Fruit fly (Drosophila melanogaster) whole organism, embryonic: ENCODE data around the gene Pp2C1.

ENCODE experiments used
- Ada2b ChIP-seq: fragments of 200-800 bp; sonication (Bioruptor generic); IDR thresholded peaks from 2 replicates; pipeline ENCODE4 v1.3.6; 2022; ENCODE audit warnings: missing biosample characterization, missing genetic modification characterization
- Antp ChIP-seq: fragments of 200-800 bp; sonication (Bioruptor generic); optimal IDR thresholded peaks from 3 replicates; lab custom pipeline; 2016; ENCODE audit warnings: missing biosample characterization, missing genetic modification characterization
- BEAF-32 ChIP-seq: fragments of 200-800 bp; sonication (Bioruptor generic); optimal IDR thresholded peaks from 3 replicates; lab custom pipeline; 2017; ENCODE audit warnings: missing biosample characterization, missing genetic modification characterization, mild to moderate bottlenecking, moderate library complexity, missing genetic modification reagents
- CG10267 ChIP-seq: fragments of 200-800 bp; sonication (Bioruptor generic); optimal IDR thresholded peaks from 2 replicates; lab custom pipeline; 2018; ENCODE audit warnings: missing biosample characterization, mild to moderate bottlenecking, missing genetic modification characterization, moderate library complexity
- CG15514 ChIP-seq: fragments of 200-800 bp; sonication (Bioruptor generic); optimal IDR thresholded peaks from 3 replicates; lab custom pipeline; 2017; ENCODE audit warnings: missing biosample characterization, missing genetic modification characterization, mild to moderate bottlenecking, moderate library complexity, missing genetic modification reagents
- CG16813 ChIP-seq: fragments of 200-800 bp; sonication (Bioruptor generic); IDR thresholded peaks from 3 replicates; pipeline ENCODE4 v1.3.6; 2022; ENCODE audit warnings: missing biosample characterization, missing genetic modification characterization; ENCODE audit not compliant: partially characterized antibody
- CG2129 ChIP-seq: fragments of 200-800 bp; sonication (Bioruptor generic); IDR thresholded peaks from 2 replicates; pipeline ENCODE4 v1.3.6; 2022; ENCODE audit warnings: missing biosample characterization, missing genetic modification characterization; ENCODE audit not compliant: partially characterized antibody
- CG34224 ChIP-seq: fragments of 200-800 bp; sonication (Bioruptor generic); IDR thresholded peaks from 3 replicates; pipeline ENCODE4 v1.3.6; 2022; ENCODE audit warnings: missing biosample characterization, missing genetic modification characterization; ENCODE audit not compliant: partially characterized antibody
- CG6791 ChIP-seq: fragments of 200-800 bp; sonication (Bioruptor generic); IDR thresholded peaks from 3 replicates; pipeline ENCODE4 v1.3.6; 2022; ENCODE audit warnings: missing biosample characterization, missing genetic modification characterization; ENCODE audit not compliant: partially characterized antibody
- CG7271 ChIP-seq: fragments of 200-800 bp; sonication (Bioruptor generic); optimal IDR thresholded peaks from 2 replicates; lab custom pipeline; 2018; ENCODE audit warnings: missing biosample characterization, mild to moderate bottlenecking, missing genetic modification characterization, moderate library complexity
- D19A ChIP-seq: fragments of 200-800 bp; optimal IDR thresholded peaks from 3 replicates; lab custom pipeline; 2019; ENCODE audit warnings: missing biosample characterization, mild to moderate bottlenecking, missing genetic modification characterization, moderate library complexity
- D19B ChIP-seq: fragments of 200-800 bp; sonication (Bioruptor generic); optimal IDR thresholded peaks from 2 replicates; lab custom pipeline; 2017; ENCODE audit warnings: missing biosample characterization, mild to moderate bottlenecking, missing genetic modification characterization
- Dll ChIP-seq: fragments of 200-800 bp; sonication (Bioruptor generic); IDR thresholded peaks from 4 replicates; pipeline ENCODE4 v1.3.6; 2022; ENCODE audit warnings: missing biosample characterization, missing genetic modification characterization; ENCODE audit not compliant: partially characterized antibody
- Doc3 ChIP-seq: fragments of 200-800 bp; sonication (Bioruptor generic); IDR thresholded peaks from 3 replicates; pipeline ENCODE4 v1.3.6; 2022; ENCODE audit warnings: missing biosample characterization, missing genetic modification characterization; ENCODE audit not compliant: partially characterized antibody
- Elba2 ChIP-seq: fragments of 200-800 bp; sonication (Bioruptor generic); optimal IDR thresholded peaks from 3 replicates; lab custom pipeline; 2016; ENCODE audit warnings: missing biosample characterization, missing genetic modification characterization
- MESR4 ChIP-seq: fragments of 200-800 bp; sonication (Bioruptor generic); optimal IDR thresholded peaks from 2 replicates; lab custom pipeline; 2018; ENCODE audit warnings: missing biosample characterization, mild to moderate bottlenecking, missing genetic modification characterization, moderate library complexity
- Mes4 ChIP-seq: fragments of 200-800 bp; sonication (Bioruptor generic); optimal IDR thresholded peaks from 2 replicates; lab custom pipeline; 2016; ENCODE audit warnings: missing biosample characterization, missing genetic modification characterization
- Scr ChIP-seq: fragments of 200-800 bp; sonication (Bioruptor generic); IDR thresholded peaks from 2 replicates; pipeline ENCODE4 v1.3.6; 2022; ENCODE audit warnings: missing biosample characterization, missing genetic modification characterization; ENCODE audit not compliant: partially characterized antibody
- Six4 ChIP-seq: fragments of 200-800 bp; sonication (Bioruptor generic); optimal IDR thresholded peaks from 2 replicates; lab custom pipeline; 2016; ENCODE audit warnings: missing biosample characterization, missing genetic modification characterization
- Sox102F ChIP-seq: fragments of 200-800 bp; sonication (Bioruptor generic); optimal IDR thresholded peaks from 2 replicates; lab custom pipeline; 2018; ENCODE audit warnings: missing biosample characterization, mild to moderate bottlenecking, missing genetic modification characterization, moderate library complexity
- YL-1 ChIP-seq: fragments of 200-800 bp; sonication (Bioruptor generic); optimal IDR thresholded peaks from 3 replicates; lab custom pipeline; 2017; ENCODE audit warnings: missing biosample characterization, mild to moderate bottlenecking, missing genetic modification characterization
- ato ChIP-seq: fragments of 200-800 bp; sonication (Bioruptor generic); IDR thresholded peaks from 2 replicates; pipeline ENCODE4 v1.3.6; 2022; ENCODE audit warnings: missing biosample characterization, missing genetic modification characterization; ENCODE audit not compliant: partially characterized antibody
- bbx ChIP-seq: fragments of 200-800 bp; sonication (Bioruptor generic); IDR thresholded peaks from 2 replicates; pipeline ENCODE4 v1.3.6; 2022; ENCODE audit warnings: missing biosample characterization, missing genetic modification characterization; ENCODE audit not compliant: partially characterized antibody
- chinmo ChIP-seq: fragments of 200-800 bp; sonication (Bioruptor generic); IDR thresholded peaks from 4 replicates; pipeline ENCODE4 v1.3.6; 2022; ENCODE audit warnings: missing biosample characterization, missing genetic modification characterization; ENCODE audit not compliant: partially characterized antibody
- dati ChIP-seq: fragments of 200-800 bp; sonication (Bioruptor generic); IDR thresholded peaks from 2 replicates; pipeline ENCODE4 v1.3.6; 2022; ENCODE audit warnings: missing biosample characterization, missing genetic modification characterization
- dmrt11E ChIP-seq: fragments of 200-800 bp; sonication (Bioruptor generic); optimal IDR thresholded peaks from 3 replicates; lab custom pipeline; 2018; ENCODE audit warnings: missing biosample characterization, mild to moderate bottlenecking, missing genetic modification characterization, moderate library complexity
- esg ChIP-seq: fragments of 200-800 bp; sonication (Bioruptor generic); conservative IDR thresholded peaks from 2 replicates; pipeline ENCODE4 v1.3.6; 2022; ENCODE audit warnings: missing biosample characterization, missing genetic modification characterization
- hb ChIP-seq: fragments of 200-800 bp; sonication (Bioruptor generic); IDR thresholded peaks from 3 replicates; pipeline ENCODE4 v1.3.6; 2022; ENCODE audit warnings: missing biosample characterization, missing genetic modification characterization; ENCODE audit not compliant: partially characterized antibody
- hbn ChIP-seq: fragments of 200-800 bp; sonication (Bioruptor generic); IDR thresholded peaks from 2 replicates; pipeline ENCODE4 v1.3.6; 2022; ENCODE audit warnings: missing biosample characterization, missing genetic modification characterization; ENCODE audit not compliant: partially characterized antibody
- inv ChIP-seq: fragments of 200-800 bp; sonication (Bioruptor generic); IDR thresholded peaks from 2 replicates; pipeline ENCODE4 v1.3.6; 2022; ENCODE audit warnings: missing biosample characterization, missing genetic modification characterization; ENCODE audit not compliant: partially characterized antibody
- knrl ChIP-seq: fragments of 200-800 bp; sonication (Bioruptor generic); IDR thresholded peaks from 3 replicates; pipeline ENCODE4 v1.3.6; 2022; ENCODE audit warnings: missing biosample characterization, missing genetic modification characterization; ENCODE audit not compliant: partially characterized antibody
- lab ChIP-seq: fragments of 200-800 bp; sonication (Bioruptor generic); optimal IDR thresholded peaks from 3 replicates; lab custom pipeline; 2017; ENCODE audit warnings: missing biosample characterization, missing genetic modification characterization, mild to moderate bottlenecking, moderate library complexity, missing genetic modification reagents
- lilli ChIP-seq: fragments of 200-800 bp; sonication (Bioruptor generic); optimal IDR thresholded peaks from 3 replicates; lab custom pipeline; 2016; ENCODE audit warnings: missing biosample characterization, missing genetic modification characterization
- mld ChIP-seq: fragments of 200-800 bp; sonication (Bioruptor generic); IDR thresholded peaks from 3 replicates; pipeline ENCODE4 v1.3.6; 2022; ENCODE audit warnings: missing biosample characterization, missing genetic modification characterization; ENCODE audit not compliant: partially characterized antibody
- nerfin-2 ChIP-seq: fragments of 200-800 bp; sonication (Bioruptor generic); IDR thresholded peaks from 2 replicates; pipeline ENCODE4 v1.3.6; 2022; ENCODE audit warnings: missing biosample characterization, missing genetic modification characterization; ENCODE audit not compliant: partially characterized antibody
- peb ChIP-seq: fragments of 200-800 bp; sonication (Bioruptor generic); IDR thresholded peaks from 2 replicates; pipeline ENCODE4 v1.3.6; 2022; ENCODE audit warnings: missing biosample characterization, missing genetic modification characterization
- pzg ChIP-seq: fragments of 200-800 bp; sonication (Bioruptor generic); optimal IDR thresholded peaks from 3 replicates; lab custom pipeline; 2018; ENCODE audit warnings: missing biosample characterization, mild to moderate bottlenecking, missing genetic modification characterization, moderate library complexity
- slou ChIP-seq: fragments of 200-800 bp; sonication (Bioruptor generic); optimal IDR thresholded peaks from 3 replicates; lab custom pipeline; 2016; ENCODE audit warnings: missing biosample characterization, missing genetic modification characterization
- sob ChIP-seq: fragments of 200-800 bp; sonication (Bioruptor generic); IDR thresholded peaks from 2 replicates; pipeline ENCODE4 v1.3.6; 2022; ENCODE audit warnings: missing biosample characterization, missing genetic modification characterization
- stwl ChIP-seq: fragments of 200-800 bp; sonication (Bioruptor generic); optimal IDR thresholded peaks from 3 replicates; lab custom pipeline; 2018; ENCODE audit warnings: missing biosample characterization, mild to moderate bottlenecking, missing genetic modification characterization, moderate library complexity
- tna ChIP-seq: fragments of 200-800 bp; sonication (Bioruptor generic); IDR thresholded peaks from 2 replicates; pipeline ENCODE4 v1.3.6; 2022; ENCODE audit warnings: missing biosample characterization, missing genetic modification characterization; ENCODE audit not compliant: partially characterized antibody
- trem ChIP-seq: fragments of 200-800 bp; optimal IDR thresholded peaks from 3 replicates; lab custom pipeline; 2019; ENCODE audit warnings: missing biosample characterization, mild to moderate bottlenecking, missing genetic modification characterization, moderate library complexity
- usp ChIP-seq: fragments of >200 bp; optimal IDR thresholded peaks from 2 replicates; lab custom pipeline; 2017; ENCODE audit warnings: missing biosample characterization, missing genetic modification characterization
- vnd ChIP-seq: fragments of 200-800 bp; sonication (Bioruptor generic); IDR thresholded peaks from 3 replicates; pipeline ENCODE4 v1.3.6; 2022; ENCODE audit warnings: missing biosample characterization, missing genetic modification characterization; ENCODE audit not compliant: partially characterized antibody
- zen ChIP-seq: fragments of 200-800 bp; sonication (Bioruptor generic); optimal IDR thresholded peaks from 3 replicates; lab custom pipeline; 2018; ENCODE audit warnings: missing biosample characterization, mild to moderate bottlenecking, missing genetic modification characterization, moderate library complexity
- zen2 ChIP-seq: fragments of 200-800 bp; sonication (Bioruptor generic); IDR thresholded peaks from 3 replicates; pipeline ENCODE4 v1.3.6; 2022; ENCODE audit warnings: missing biosample characterization, missing genetic modification characterization; ENCODE audit not compliant: partially characterized antibody

Gene Pp2C1

DNA sequence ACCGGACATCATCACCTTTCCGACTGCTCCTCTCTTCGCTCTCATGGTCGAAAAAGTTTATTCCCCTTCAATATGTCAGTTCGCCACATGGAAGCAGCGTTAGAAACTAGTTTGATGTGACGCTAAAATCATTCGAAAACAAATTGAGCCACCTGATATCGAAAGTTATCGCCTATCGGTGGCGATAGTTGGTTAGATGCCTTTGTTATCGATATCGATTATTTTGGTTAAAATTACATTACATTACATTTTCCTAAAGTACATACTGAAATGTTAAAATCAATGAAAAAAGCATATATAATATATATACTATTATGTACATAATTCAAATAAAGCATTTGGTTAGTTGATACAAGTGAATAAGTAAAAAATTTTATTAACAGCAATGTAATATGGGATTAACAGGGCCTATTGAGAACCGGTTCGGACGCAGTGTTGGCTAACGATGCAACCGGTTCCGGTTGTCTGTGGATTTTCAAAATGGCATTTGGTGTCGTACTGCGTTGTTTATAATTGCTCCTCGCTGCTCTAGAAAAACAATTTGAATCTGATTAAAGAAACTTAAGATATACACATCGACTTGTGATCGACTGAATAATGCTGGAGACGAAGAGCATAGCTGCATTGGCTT, 50.7 kb downstream of the Pp2C1 start, which contains the start of the genes Alms1a and pon (continued):
- TF ChIP-seq Ada2b, result no peak
- TF ChIP-seq esg (GFP tag; lab: Robert Waterston, UW), result no peak
- TF ChIP-seq pzg (GFP tag; lab: Kevin White, UChicago), result peak; percentile 15
- peak; percentile 82 for TF ChIP-seq CG16813 (GFP tag; lab: Robert Waterston, UW)
- no peak for TF ChIP-seq D19B (GFP tag; lab: Kevin White, UChicago)
- TF ChIP-seq MESR4 (GFP tag; lab: Kevin White, UChicago), result no peak
- peak; percentile 84 for TF ChIP-seq Scr (GFP tag; lab: Robert Waterston, UW)
- no peak for TF ChIP-seq Mes4
- TF ChIP-seq CG34224 (GFP tag; lab: Robert Waterston, UW), result peak; percentile 95
- peak; percentile 71; the same call in 2 of the 3 replicates for TF ChIP-seq Doc3 (GFP tag; lab: Robert Waterston, UW)
- TF ChIP-seq Dll (GFP tag; lab: Robert Waterston, UW), result peak; percentile 85
- peak; percentile 51; the same call in 1 of the 3 replicates for TF ChIP-seq knrl
- peak; percentile 94 for TF ChIP-seq hb (GFP tag; lab: Robert Waterston, UW)
- peak; percentile 53 for TF ChIP-seq BEAF-32 (GFP tag; lab: Kevin White, UChicago)
- TF ChIP-seq dmrt11E (tag; lab: Kevin White, UChicago), result no peak
- TF ChIP-seq mld (GFP tag; lab: Robert Waterston, UW), result peak; percentile 90
- TF ChIP-seq lab (GFP tag; lab: Kevin White, UChicago), result no peak
- TF ChIP-seq sob, result no peak
- peak; percentile 97 for TF ChIP-seq nerfin-2 (GFP tag; lab: Robert Waterston, UW)
- peak; percentile 60 for TF ChIP-seq inv (GFP tag; lab: Robert Waterston, UW)
- TF ChIP-seq CG10267 (tag; lab: Kevin White, UChicago), result peak; percentile 90
- peak; percentile 66 for TF ChIP-seq hbn (GFP tag; lab: Robert Waterston, UW)
- no peak for TF ChIP-seq slou (GFP tag; lab: Kevin White, UChicago)
- peak; percentile 90 for TF ChIP-seq ato (GFP tag; lab: Robert Waterston, UW)
- no peak for TF ChIP-seq Six4 (GFP tag; lab: Kevin White, UChicago)
- TF ChIP-seq YL-1 (GFP tag; lab: Kevin White, UChicago), result peak; percentile 11
- TF ChIP-seq stwl (tag; lab: Kevin White, UChicago), result peak; percentile 60
- TF ChIP-seq tna (GFP tag; lab: Robert Waterston, UW), result peak; percentile 95
- TF ChIP-seq Sox102F (GFP tag; lab: Kevin White, UChicago), result no peak
- no peak for TF ChIP-seq dati (GFP tag; lab: Robert Waterston, UW)
- peak; percentile 86; the same call in 2 of the 4 replicates for TF ChIP-seq chinmo
- peak; percentile 88 for TF ChIP-seq vnd
- TF ChIP-seq CG15514, result peak; percentile 94
- peak; percentile 89 for TF ChIP-seq zen2 (GFP tag; lab: Robert Waterston, UW)
- no peak for TF ChIP-seq zen (tag; lab: Kevin White, UChicago)
- TF ChIP-seq CG6791 (GFP tag; lab: Robert Waterston, UW), result peak; percentile 94
- no peak for TF ChIP-seq Antp (GFP tag; lab: Kevin White, UChicago)
- no peak for TF ChIP-seq D19A (tag; lab: Kevin White, UChicago)
- peak; percentile 38; the same call in 1 of the 2 replicates for TF ChIP-seq CG2129 (GFP tag; lab: Robert Waterston, UW)
- no peak for TF ChIP-seq Elba2 (GFP tag; lab: Kevin White, UChicago)
- TF ChIP-seq bbx, result peak; percentile 94
- TF ChIP-seq peb (GFP tag; lab: Robert Waterston, UW), result no peak
- TF ChIP-seq CG7271, result no peak
- no peak for TF ChIP-seq usp (GFP tag; lab: Kevin White, UChicago)
- TF ChIP-seq lilli (GFP tag; lab: Kevin White, UChicago), result no peak
- peak; percentile 17 for TF ChIP-seq trem
